Fruit fly (Drosophila melanogaster) whole organism, embryonic: Measurements from ENCODE around the gene CG12075.

Source experiments
- CG10209 ChIP-seq: fragments of 200-800 bp; sonication (Bioruptor generic); optimal IDR thresholded peaks from 3 replicates; lab custom pipeline; 2017; ENCODE audit warnings: missing biosample characterization, mild to moderate bottlenecking, missing genetic modification characterization, missing genetic modification reagents
- CG10274 ChIP-seq: fragments of 200-800 bp; sonication (Bioruptor generic); optimal IDR thresholded peaks from 3 replicates; lab custom pipeline; 2017; ENCODE audit warnings: missing biosample characterization, mild to moderate bottlenecking, missing genetic modification characterization
- CG12744 ChIP-seq: fragments of 200-800 bp; sonication (Bioruptor generic); optimal IDR thresholded peaks from 2 replicates; lab custom pipeline; 2016; ENCODE audit warnings: missing biosample characterization, missing genetic modification characterization
- CG17612 ChIP-seq: fragments of 200-800 bp; sonication (Bioruptor generic); IDR thresholded peaks from 2 replicates; pipeline ENCODE4 v1.3.6; 2022; ENCODE audit warnings: missing biosample characterization, missing genetic modification characterization
- CG2120 ChIP-seq: fragments of 200-800 bp; sonication (Bioruptor generic); optimal IDR thresholded peaks from 3 replicates; lab custom pipeline; 2016; ENCODE audit warnings: missing biosample characterization, missing genetic modification characterization
- CG2199 ChIP-seq: fragments of 200-800 bp; sonication (Bioruptor generic); IDR thresholded peaks from 3 replicates; pipeline ENCODE4 v1.3.6; 2022; ENCODE audit warnings: missing biosample characterization, missing genetic modification characterization
- CG2202 ChIP-seq: fragments of 200-800 bp; sonication (Bioruptor generic); optimal IDR thresholded peaks from 2 replicates; lab custom pipeline; 2018; ENCODE audit warnings: missing biosample characterization, mild to moderate bottlenecking, missing genetic modification characterization
- CG31224 ChIP-seq: fragments of 200-800 bp; sonication (Bioruptor generic); IDR thresholded peaks from 2 replicates; pipeline ENCODE4 v1.3.6; 2022; ENCODE audit warnings: missing biosample characterization, missing genetic modification characterization
- CG31441 ChIP-seq: fragments of 200-800 bp; sonication (Bioruptor generic); IDR thresholded peaks from 2 replicates; pipeline ENCODE4 v1.3.6; 2022; ENCODE audit warnings: missing biosample characterization, missing genetic modification characterization
- CG32532 ChIP-seq: fragments of 200-800 bp; sonication (Bioruptor generic); IDR thresholded peaks from 2 replicates; pipeline ENCODE4 v1.3.6; 2022; ENCODE audit warnings: missing biosample characterization, missing genetic modification characterization
- CG32772 ChIP-seq: fragments of 200-800 bp; sonication (Bioruptor generic); IDR thresholded peaks from 2 replicates; pipeline ENCODE4 v1.3.6; 2022; ENCODE audit warnings: missing biosample characterization, missing genetic modification characterization
- CG3281 ChIP-seq: fragments of 200-800 bp; sonication (Bioruptor generic); optimal IDR thresholded peaks from 3 replicates; lab custom pipeline; 2017; ENCODE audit warnings: missing biosample characterization, mild to moderate bottlenecking, missing genetic modification characterization
- CG33557 ChIP-seq: fragments of 200-800 bp; sonication (Bioruptor generic); optimal IDR thresholded peaks from 2 replicates; lab custom pipeline; 2019; ENCODE audit warnings: missing biosample characterization, mild to moderate bottlenecking, missing genetic modification characterization, moderate library complexity
- CG3847 ChIP-seq: fragments of 200-800 bp; sonication (Bioruptor generic); IDR thresholded peaks from 2 replicates; pipeline ENCODE4 v1.3.6; 2022; ENCODE audit warnings: missing biosample characterization, missing genetic modification characterization
- CG4328 ChIP-seq: fragments of 200-800 bp; sonication (Bioruptor generic); optimal IDR thresholded peaks from 3 replicates; lab custom pipeline; 2017; ENCODE audit warnings: missing biosample characterization, missing genetic modification reagents, missing genetic modification characterization
- CG4820 ChIP-seq: fragments of 200-800 bp; sonication (Bioruptor generic); optimal IDR thresholded peaks from 3 replicates; lab custom pipeline; 2016; ENCODE audit warnings: missing biosample characterization, missing genetic modification characterization
- CG8359 ChIP-seq: fragments of 200-800 bp; sonication (Bioruptor generic); optimal IDR thresholded peaks from 2 replicates; lab custom pipeline; 2017; ENCODE audit warnings: missing biosample characterization, mild to moderate bottlenecking, missing genetic modification characterization, borderline replicate concordance
- CG8478 ChIP-seq: fragments of >200 bp; optimal IDR thresholded peaks from 2 replicates; lab custom pipeline; 2018
- CG8924 ChIP-seq: fragments of 200-800 bp; optimal IDR thresholded peaks from 3 replicates; lab custom pipeline; 2019; ENCODE audit warnings: missing biosample characterization, mild to moderate bottlenecking, missing genetic modification characterization, moderate library complexity
- CG8944 ChIP-seq: fragments of 200-800 bp; sonication (Bioruptor generic); optimal IDR thresholded peaks from 3 replicates; lab custom pipeline; 2016; ENCODE audit warnings: missing biosample characterization, missing genetic modification characterization
- Ets65A ChIP-seq: fragments of 200-800 bp; sonication (Bioruptor generic); peaks from one replicate; lab custom pipeline; 2016; ENCODE audit warnings: missing biosample characterization, missing genetic modification characterization
- HLH4C ChIP-seq: fragments of 200-800 bp; sonication (Bioruptor generic); IDR thresholded peaks from 3 replicates; pipeline ENCODE4 v1.3.6; 2022; ENCODE audit warnings: missing biosample characterization, missing genetic modification characterization; ENCODE audit not compliant: partially characterized antibody
- HLH54F ChIP-seq: fragments of 200-800 bp; sonication (Bioruptor generic); optimal IDR thresholded peaks from 3 replicates; lab custom pipeline; 2016; ENCODE audit warnings: missing biosample characterization, missing genetic modification characterization
- Lhr ChIP-seq: fragments of 200-800 bp; sonication (Bioruptor generic); optimal IDR thresholded peaks from 3 replicates; lab custom pipeline; 2017; ENCODE audit warnings: mild to moderate bottlenecking, missing biosample characterization, missing genetic modification reagents, missing genetic modification characterization
- MESR4 ChIP-seq: fragments of 200-800 bp; sonication (Bioruptor generic); optimal IDR thresholded peaks from 2 replicates; lab custom pipeline; 2018; ENCODE audit warnings: missing biosample characterization, mild to moderate bottlenecking, missing genetic modification characterization, moderate library complexity
- NFAT ChIP-seq: fragments of 200-800 bp; sonication (Bioruptor generic); IDR thresholded peaks from 2 replicates; pipeline ENCODE4 v1.3.6; 2022; ENCODE audit warnings: missing biosample characterization, missing genetic modification characterization
- Neu2 ChIP-seq: fragments of 200-800 bp; sonication (Bioruptor generic); optimal IDR thresholded peaks from 3 replicates; lab custom pipeline; 2016; ENCODE audit warnings: missing biosample characterization, missing genetic modification characterization, borderline replicate concordance
- Oaz ChIP-seq: fragments of 200-800 bp; sonication (Bioruptor generic); IDR thresholded peaks from 2 replicates; pipeline ENCODE4 v1.3.6; 2022; ENCODE audit warnings: missing biosample characterization, missing genetic modification characterization
- Opbp ChIP-seq: fragments of 200-800 bp; sonication (Bioruptor generic); IDR thresholded peaks from 3 replicates; pipeline ENCODE4 v1.3.6; 2022; ENCODE audit warnings: missing biosample characterization, missing genetic modification characterization; ENCODE audit not compliant: partially characterized antibody
- Optix ChIP-seq: fragments of 200-800 bp; sonication (Bioruptor generic); IDR thresholded peaks from 3 replicates; pipeline ENCODE4 v1.3.6; 2022; ENCODE audit warnings: missing biosample characterization, missing genetic modification characterization
- Poxn ChIP-seq: fragments of 200-800 bp; sonication (Bioruptor generic); IDR thresholded peaks from 2 replicates; pipeline ENCODE4 v1.3.6; 2022; ENCODE audit warnings: missing biosample characterization, missing genetic modification characterization
- Vsx1 ChIP-seq: fragments of 200-800 bp; sonication (Bioruptor generic); optimal IDR thresholded peaks from 2 replicates; lab custom pipeline; 2017; ENCODE audit warnings: missing biosample characterization, mild to moderate bottlenecking, missing genetic modification characterization, missing genetic modification reagents
- Xbp1 ChIP-seq: fragments of 200-800 bp; sonication (Bioruptor generic); optimal IDR thresholded peaks from 3 replicates; lab custom pipeline; 2016; ENCODE audit warnings: missing biosample characterization, mild to moderate bottlenecking, missing genetic modification characterization
- al ChIP-seq: fragments of 200-800 bp; sonication (Bioruptor generic); IDR thresholded peaks from 2 replicates; pipeline ENCODE4 v1.3.6; 2022; ENCODE audit warnings: missing biosample characterization, missing genetic modification characterization
- chm ChIP-seq: fragments of 200-800 bp; sonication (Bioruptor generic); IDR thresholded peaks from 2 replicates; pipeline ENCODE4 v1.3.6; 2022; ENCODE audit warnings: missing biosample characterization, missing genetic modification characterization
- crol ChIP-seq: fragments of 200-800 bp; sonication (Bioruptor generic); IDR thresholded peaks from 2 replicates; pipeline ENCODE4 v1.3.6; 2022; ENCODE audit warnings: missing biosample characterization, missing genetic modification characterization
- dmrt99B ChIP-seq: fragments of 200-800 bp; sonication (Bioruptor generic); optimal IDR thresholded peaks from 2 replicates; lab custom pipeline; 2018; ENCODE audit warnings: missing biosample characterization, mild to moderate bottlenecking, missing genetic modification characterization, moderate library complexity
- fru ChIP-seq: fragments of >200 bp; optimal IDR thresholded peaks from 2 replicates; lab custom pipeline; 2017
- grn ChIP-seq: fragments of 200-800 bp; sonication (Bioruptor generic); optimal IDR thresholded peaks from 3 replicates; lab custom pipeline; 2017; ENCODE audit warnings: missing biosample characterization, missing genetic modification characterization
- gro ChIP-seq: fragments of 200-800 bp; sonication (Bioruptor generic); optimal IDR thresholded peaks from 2 replicates; lab custom pipeline; 2016; ENCODE audit warnings: missing biosample characterization, missing genetic modification characterization
- jumu ChIP-seq: fragments of 200-800 bp; sonication (Bioruptor generic); optimal IDR thresholded peaks from 3 replicates; lab custom pipeline; 2016; ENCODE audit warnings: missing biosample characterization, missing genetic modification characterization
- kni ChIP-seq: fragments of 200-800 bp; sonication (Bioruptor generic); optimal IDR thresholded peaks from 3 replicates; lab custom pipeline; 2017; ENCODE audit warnings: mild to moderate bottlenecking, missing biosample characterization, missing genetic modification reagents, missing genetic modification characterization
- lab ChIP-seq: fragments of 200-800 bp; sonication (Bioruptor generic); optimal IDR thresholded peaks from 3 replicates; lab custom pipeline; 2017; ENCODE audit warnings: missing biosample characterization, missing genetic modification characterization, mild to moderate bottlenecking, moderate library complexity, missing genetic modification reagents
- luna ChIP-seq: fragments of 200-800 bp; sonication (Bioruptor generic); optimal IDR thresholded peaks from 2 replicates; lab custom pipeline; 2016; ENCODE audit warnings: missing biosample characterization, missing genetic modification characterization
- peb ChIP-seq: fragments of 200-800 bp; sonication (Bioruptor generic); IDR thresholded peaks from 2 replicates; pipeline ENCODE4 v1.3.6; 2022; ENCODE audit warnings: missing biosample characterization, missing genetic modification characterization
- psq ChIP-seq: fragments of 200-800 bp; sonication (Bioruptor generic); optimal IDR thresholded peaks from 2 replicates; lab custom pipeline; 2017; ENCODE audit warnings: missing biosample characterization, missing genetic modification characterization
- sqz ChIP-seq: fragments of 200-800 bp; sonication (Bioruptor generic); optimal IDR thresholded peaks from 3 replicates; lab custom pipeline; 2018; ENCODE audit warnings: missing biosample characterization, mild to moderate bottlenecking, missing genetic modification characterization
- tap ChIP-seq: fragments of 200-800 bp; optimal IDR thresholded peaks from 3 replicates; lab custom pipeline; 2019; ENCODE audit warnings: missing biosample characterization, mild to moderate bottlenecking, missing genetic modification characterization, moderate library complexity
- tll ChIP-seq, 2 experiments: fragments of 200-800 bp in 1 of 2; fragments of >200 bp in 1 of 2; sonication (Bioruptor generic) in 1 of 2; optimal IDR thresholded peaks; 2 replicates each; lab custom pipeline; 2017 to 2019; ENCODE audit warnings: missing biosample characterization in 2 of 2, missing genetic modification characterization in 2 of 2, mild to moderate bottlenecking in 1 of 2, moderate library complexity in 1 of 2
- trh ChIP-seq: fragments of 200-800 bp; sonication (Bioruptor generic); optimal IDR thresholded peaks from 2 replicates; lab custom pipeline; 2016; ENCODE audit warnings: missing biosample characterization, missing genetic modification characterization
- unc-4 ChIP-seq: fragments of 200-800 bp; sonication (Bioruptor generic); IDR thresholded peaks from 2 replicates; pipeline ENCODE4 v1.3.6; 2022; ENCODE audit warnings: missing biosample characterization, missing genetic modification characterization; ENCODE audit not compliant: partially characterized antibody
- wdn ChIP-seq: fragments of 200-800 bp; sonication (Bioruptor generic); IDR thresholded peaks from 2 replicates; pipeline ENCODE4 v1.3.6; 2022; ENCODE audit warnings: missing biosample characterization, missing genetic modification characterization

The CG12075 gene

dm6 chrX:8883954-8884353, 45.8 kb downstream of the CG12075 start (continued):
- TF ChIP-seq grn (GFP tag; lab: Kevin White, UChicago) (no peak), Opbp (GFP tag; lab: Robert Waterston, UW) (no peak), CG3281 (no peak), lab (GFP tag; lab: Kevin White, UChicago) (peak; percentile 40), CG8359 (GFP tag; lab: Kevin White, UChicago) (no peak), CG31441 (GFP tag; lab: Robert Waterston, UW) (no peak), tll (GFP tag; optimal IDR thresholded peaks at IDR 0.05; lab: Kevin White, UChicago) (no peak), MESR4 (no peak), unc-4 (GFP tag; lab: Robert Waterston, UW) (no peak), wdn (GFP tag; lab: Robert Waterston, UW) (no peak), Neu2 (GFP tag; lab: Kevin White, UChicago) (no peak), psq (GFP tag; lab: Kevin White, UChicago) (no peak), luna (GFP tag; lab: Kevin White, UChicago) (no peak), Oaz (GFP tag; lab: Robert Waterston, UW) (no peak), fru (lab: Kevin White, UChicago) (no peak), Poxn (no peak), tap (no peak), CG10274 (no peak), CG2199 (GFP tag; lab: Robert Waterston, UW) (no peak), Optix (GFP tag; lab: Robert Waterston, UW) (peak; percentile 34; the same call in 1 of the 3 replicates), CG3847 (GFP tag; lab: Robert Waterston, UW) (no peak), kni (no peak), Vsx1 (GFP tag; lab: Kevin White, UChicago) (no peak), Xbp1 (GFP tag; lab: Kevin White, UChicago) (no peak), CG8924 (tag; lab: Kevin White, UChicago) (no peak), CG31224 (GFP tag; lab: Robert Waterston, UW) (0 out of 2 replicates have a peak, but pooled peaks have one; percentile 12), CG17612 (no peak), peb (no peak), NFAT (GFP tag; lab: Robert Waterston, UW) (peak; percentile 44; the same call in 1 of the 2 replicates), CG10209 (GFP tag; lab: Kevin White, UChicago) (peak; percentile 24), CG32532 (GFP tag; lab: Robert Waterston, UW) (peak; percentile 58), CG4820 (GFP tag; lab: Kevin White, UChicago) (no peak), Lhr (GFP tag; lab: Kevin White, UChicago) (no peak), crol (peak; percentile 79), CG2120 (peak; percentile 23), sqz (GFP tag; lab: Kevin White, UChicago) (no peak), al (GFP tag; lab: Robert Waterston, UW) (peak; percentile 36; the same call in 1 of the 2 replicates), chm (GFP tag; lab: Robert Waterston, UW) (0 out of 2 replicates have a peak, but pooled peaks have one; percentile 26), CG32772 (0 out of 2 replicates have a peak, but pooled peaks have one; percentile 35), jumu (GFP tag; lab: Kevin White, UChicago) (no peak), dmrt99B (tag; lab: Kevin White, UChicago) (no peak), Ets65A (GFP tag; lab: Kevin White, UChicago) (no peak), trh (GFP tag; lab: Kevin White, UChicago) (no peak), CG8478 (lab: Kevin White, UChicago) (no peak), CG8944 (GFP tag; lab: Kevin White, UChicago) (peak; percentile 17), gro (peak; percentile 16), CG33557 (no peak), CG4328 (GFP tag; lab: Kevin White, UChicago) (no peak), HLH4C (no peak), CG12744 (GFP tag; lab: Kevin White, UChicago) (no peak), CG2202 (tag; lab: Kevin White, UChicago) (no peak), HLH54F (GFP tag; lab: Kevin White, UChicago) (no peak)
